Worm (Caenorhabditis elegans) whole organism, early embryonic: ENCODE results near the gene asp-4.
A peak's percentile ranks its signal among the peaks of the same experiment; 100 is the strongest.

Experiments
- B0310.2 ChIP-seq: sonication (generic microtip); optimal IDR thresholded peaks from 2 replicates; lab custom pipeline; 2016; ENCODE audit warnings: mild to moderate bottlenecking, missing genetic modification characterization, missing compliant biosample characterization
- F13C5.2 ChIP-seq: sonication (generic microtip); optimal IDR thresholded peaks from 2 replicates; lab custom pipeline; 2017; ENCODE audit warnings: mild to moderate bottlenecking, missing genetic modification characterization, inconsistent platforms, missing compliant biosample characterization
- aly-1 ChIP-seq: sonication (generic microtip); optimal IDR thresholded peaks from 2 replicates; lab custom pipeline; 2016; ENCODE audit warnings: missing genetic modification characterization, missing compliant biosample characterization
- ama-1 ChIP-seq: fragments of 150-350 bp; optimal IDR thresholded peaks from 2 replicates; lab custom pipeline; 2014
- ceh-13 ChIP-seq: fragments of 200-800 bp; sonication (Bioruptor generic); optimal IDR thresholded peaks from 2 replicates; lab custom pipeline; 2018; ENCODE audit warnings: mild to moderate bottlenecking, missing genetic modification characterization, missing compliant biosample characterization
- ceh-36 ChIP-seq: sonication (generic microtip); optimal IDR thresholded peaks from 2 replicates; lab custom pipeline; 2016; ENCODE audit warnings: missing genetic modification characterization, inconsistent platforms, missing compliant biosample characterization
- ets-7 ChIP-seq: sonication (generic microtip); optimal IDR thresholded peaks from 2 replicates; lab custom pipeline; 2016; ENCODE audit warnings: missing genotype, missing genetic modification characterization, missing compliant biosample characterization
- flt-1 ChIP-seq: fragments of 200-800 bp; sonication (Bioruptor generic); IDR thresholded peaks from 2 replicates; pipeline ENCODE4 v1.3.6; 2022; ENCODE audit warnings: missing genetic modification characterization, missing compliant biosample characterization
- hmbx-1 ChIP-seq: sonication (generic microtip); optimal IDR thresholded peaks from 2 replicates; lab custom pipeline; 2016; ENCODE audit warnings: mild to moderate bottlenecking, missing genetic modification characterization, missing compliant biosample characterization
- hmg-4 ChIP-seq: fragments of 200-800 bp; sonication (Bioruptor generic); optimal IDR thresholded peaks from 2 replicates; lab custom pipeline; 2018; ENCODE audit warnings: mild to moderate bottlenecking, missing genetic modification characterization, missing compliant biosample characterization
- hnd-1 ChIP-seq: sonication (generic microtip); optimal IDR thresholded peaks from 2 replicates; lab custom pipeline; 2016; ENCODE audit warnings: missing genetic modification characterization, missing compliant biosample characterization
- pes-1 ChIP-seq: fragments of 200-800 bp; sonication (Bioruptor generic); IDR thresholded peaks from 2 replicates; pipeline ENCODE4 v1.3.6; 2022; ENCODE audit warnings: missing genetic modification reagents, missing genetic modification characterization, missing compliant biosample characterization
- scrt-1 ChIP-seq: fragments of 200-800 bp; sonication (Bioruptor generic); IDR thresholded peaks from 2 replicates; pipeline ENCODE4 v1.3.6; 2022; ENCODE audit warnings: missing genetic modification characterization, missing compliant biosample characterization
- sea-1 ChIP-seq: fragments of 200-800 bp; sonication (Bioruptor generic); conservative IDR thresholded peaks from 2 replicates; pipeline ENCODE4 v1.3.6; 2022; ENCODE audit warnings: missing genetic modification characterization, missing compliant biosample characterization
- tbx-11 ChIP-seq: fragments of 200-800 bp; sonication (Bioruptor generic); IDR thresholded peaks from 2 replicates; pipeline ENCODE4 v1.3.6; 2022; ENCODE audit warnings: missing genetic modification characterization, missing compliant biosample characterization
- tbx-37 ChIP-seq: fragments of 200-800 bp; sonication (Bioruptor generic); conservative IDR thresholded peaks from 2 replicates; pipeline ENCODE4 v1.3.6; 2022; ENCODE audit warnings: missing genetic modification reagents, missing genetic modification characterization, missing compliant biosample characterization
- tra-4 ChIP-seq: sonication (generic microtip); optimal IDR thresholded peaks from 2 replicates; lab custom pipeline; 2017; ENCODE audit warnings: missing genetic modification characterization, missing compliant biosample characterization

asp-4 gene

ce11 chrX:13225111-13225905 lies 4.0 kb upstream of the asp-4 start:
- TF ChIP-seq ceh-36 (tag; lab: Kevin White, UChicago) (peak; percentile 5), pes-1 (GFP tag; lab: Robert Waterston, UW) (no peak)

ce11 chrX:13224608-13225007 lies 3.3 kb upstream of the asp-4 start, which contains the start of gene skr-19:
skr-19 (minus strand) TSS chrX:13224708.
- TF ChIP-seq ceh-36 (tag; lab: Kevin White, UChicago) = no peak
- no peak for TF ChIP-seq aly-1 (tag; lab: Kevin White, UChicago)
- TF ChIP-seq sea-1 (GFP tag; lab: Robert Waterston, UW) = no peak
- TF ChIP-seq hnd-1 (tag; lab: Kevin White, UChicago) = no peak
- no peak for TF ChIP-seq ets-7 (tag; lab: Kevin White, UChicago)
- TF ChIP-seq hmbx-1 (tag; lab: Kevin White, UChicago) = no peak
- no peak for TF ChIP-seq ama-1 (lab: Kevin White, UChicago)

- no peak for TF ChIP-seq tra-4 (tag; lab: Kevin White, UChicago)
- TF ChIP-seq ets-7 (tag; lab: Kevin White, UChicago) = no peak
- no peak for TF ChIP-seq hmbx-1 (tag; lab: Kevin White, UChicago)
- no peak for TF ChIP-seq hmg-4 (GFP tag; lab: Kevin White, UChicago)
- TF ChIP-seq tbx-37 (GFP tag; lab: Robert Waterston, UW) = no peak
- TF ChIP-seq flt-1 (GFP tag; lab: Robert Waterston, UW) = no peak
- TF ChIP-seq F13C5.2 = no peak
- TF ChIP-seq B0310.2 (tag; lab: Kevin White, UChicago) = no peak
- no peak for TF ChIP-seq ama-1 (lab: Kevin White, UChicago)
- TF ChIP-seq aly-1 (tag; lab: Kevin White, UChicago) = no peak
- TF ChIP-seq pes-1 (GFP tag; lab: Robert Waterston, UW) = no peak
- no peak for TF ChIP-seq ceh-13 (GFP tag; lab: Kevin White, UChicago)
- no peak for TF ChIP-seq hnd-1 (tag; lab: Kevin White, UChicago)
- no peak for TF ChIP-seq tbx-11
- TF ChIP-seq sea-1 (GFP tag; lab: Robert Waterston, UW) = no peak
- TF ChIP-seq ceh-36 (tag; lab: Kevin White, UChicago) = no peak
- no peak for TF ChIP-seq scrt-1 (GFP tag; lab: Robert Waterston, UW)
These were observed 2.2 kb upstream of the asp-4 start, which contains the start of gene skr-20 for ce11 chrX:13223437-13223836. skr-20 (minus strand) TSS chrX:13223537.

- TF ChIP-seq flt-1 (GFP tag; lab: Robert Waterston, UW) (no peak), tra-4 (tag; lab: Kevin White, UChicago) (no peak), tbx-11 (no peak), ceh-36 (tag; lab: Kevin White, UChicago) (no peak)
These were observed 653 bp downstream of the asp-4 start for ce11 chrX:13220609-13221008.

- no peak for TF ChIP-seq pes-1 (GFP tag; lab: Robert Waterston, UW)
- no peak for TF ChIP-seq flt-1 (GFP tag; lab: Robert Waterston, UW)
- no peak for TF ChIP-seq tbx-37 (GFP tag; lab: Robert Waterston, UW)
- no peak for TF ChIP-seq B0310.2 (tag; lab: Kevin White, UChicago)
- TF ChIP-seq F13C5.2 = no peak
- TF ChIP-seq tbx-11 = no peak
- TF ChIP-seq tra-4 (tag; lab: Kevin White, UChicago) = no peak
These were observed 3.3 kb downstream of the asp-4 start for ce11 chrX:13217940-13218339.

ce11 chrX:13216802-13217201 lies 4.5 kb downstream of the asp-4 start, which contains the start of gene R12H7.4:
R12H7.4 (plus strand) TSS chrX:13217102.
- TF ChIP-seq aly-1 (tag; lab: Kevin White, UChicago) (no peak), ceh-36 (tag; lab: Kevin White, UChicago) (no peak), B0310.2 (tag; lab: Kevin White, UChicago) (no peak), hmbx-1 (tag; lab: Kevin White, UChicago) (no peak), ceh-13 (GFP tag; lab: Kevin White, UChicago) (no peak), scrt-1 (GFP tag; lab: Robert Waterston, UW) (no peak), flt-1 (GFP tag; lab: Robert Waterston, UW) (no peak), ama-1 (lab: Kevin White, UChicago) (no peak), hnd-1 (tag; lab: Kevin White, UChicago) (no peak), sea-1 (GFP tag; lab: Robert Waterston, UW) (no peak), ets-7 (tag; lab: Kevin White, UChicago) (no peak), tbx-37 (GFP tag; lab: Robert Waterston, UW) (no peak), tra-4 (tag; lab: Kevin White, UChicago) (no peak), hmg-4 (GFP tag; lab: Kevin White, UChicago) (no peak), F13C5.2 (no peak), tbx-11 (no peak)

ce11 chrX:13212528-13212927 lies 8.7 kb downstream of the asp-4 start:
- TF ChIP-seq flt-1 (GFP tag; lab: Robert Waterston, UW) (no peak), ceh-36 (tag; lab: Kevin White, UChicago) (no peak), ceh-13 (GFP tag; lab: Kevin White, UChicago) (no peak), tra-4 (tag; lab: Kevin White, UChicago) (no peak), aly-1 (tag; lab: Kevin White, UChicago) (no peak), F13C5.2 (no peak), ama-1 (lab: Kevin White, UChicago) (no peak)
